Fruit fly (Drosophila melanogaster) whole organism: ENCODE data around the gene Cyp4g15.

Source experiments
- psq ChIP-seq: fragments of >200 bp; optimal IDR thresholded peaks from 2 replicates; lab custom pipeline; 2017
- usp ChIP-seq: fragments of >200 bp; optimal IDR thresholded peaks from 2 replicates; lab custom pipeline; 2017; ENCODE audit warnings: missing biosample characterization, missing genetic modification characterization, mixed read lengths

- TF ChIP-seq psq (lab: Kevin White, UChicago) (no peak), usp (GFP tag; lab: Kevin White, UChicago) (no peak)
These were observed 17.9 kb downstream of the Cyp4g15 start for dm6 chrX:11494731-11495277.
